Worm (Caenorhabditis elegans): ENCODE results near the gene dve-1.

dve-1 gene

ce11 chrX:389566-389965 lies 44.0 kb downstream of the dve-1 start:
- no peak for TF ChIP-seq madf-2 (tag; optimal IDR thresholded peaks at IDR 0.05)
- TF ChIP-seq Y22D7AL.16 (tag; optimal IDR thresholded peaks at IDR 0.05): no peak
- TF ChIP-seq gmeb-2 (tag; optimal IDR thresholded peaks at IDR 0.05): no peak
- no peak for TF ChIP-seq sox-2 (GFP tag; IDR thresholded peaks at IDR 0.05)
- no peak for TF ChIP-seq unc-86 (tag; optimal IDR thresholded peaks at IDR 0.05)
- no peak for TF ChIP-seq rnt-1 (tag; optimal IDR thresholded peaks at IDR 0.05)
- no peak for TF ChIP-seq ceh-9 (tag; optimal IDR thresholded peaks at IDR 0.05)
- TF ChIP-seq elt-4 (tag; optimal IDR thresholded peaks at IDR 0.05): no peak
- TF ChIP-seq tbx-7 (tag; optimal IDR thresholded peaks at IDR 0.05): no peak
- no peak for TF ChIP-seq fax-1 (tag; optimal IDR thresholded peaks at IDR 0.05)
- TF ChIP-seq hlh-8 (tag; optimal IDR thresholded peaks at IDR 0.05): no peak
- no peak for TF ChIP-seq odd-2 (tag; optimal IDR thresholded peaks at IDR 0.05)
- no peak for TF ChIP-seq ceh-18 (tag; optimal IDR thresholded peaks at IDR 0.05)

ce11 chrX:388728-389127 lies 44.9 kb downstream of the dve-1 start, which contains the start of gene ceh-93:
TSS of gene ceh-93 (minus strand) at chrX:388797.
- TF ChIP-seq hlh-13 (GFP tag; optimal IDR thresholded peaks at IDR 0.05) (no peak), nfya-1 (tag; optimal IDR thresholded peaks at IDR 0.05) (peak; percentile 90)

DNA sequence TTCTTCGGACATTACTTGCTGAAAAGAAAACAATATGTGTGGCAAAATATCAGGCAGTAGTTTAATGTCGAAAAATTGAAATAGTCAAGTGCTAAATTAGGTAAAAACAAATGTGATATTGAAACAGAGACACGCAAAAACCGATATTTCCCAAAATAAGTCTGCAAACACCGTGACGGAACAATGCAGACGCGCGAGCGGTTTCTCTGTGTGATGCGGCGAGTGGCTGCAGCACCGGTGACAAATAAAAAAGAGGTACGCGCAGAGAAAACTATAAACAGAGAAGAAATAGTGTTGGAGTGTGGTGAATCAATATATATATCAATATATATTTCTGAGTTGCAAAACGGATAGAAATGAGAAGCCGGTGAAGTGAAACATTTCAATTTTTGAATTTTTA lies 50.9 kb downstream of the dve-1 start, which contains the start of gene ife-2:
Gene ife-2, minus strand, starts transcription at position 18 of the 400 bp plus-strand sequence.
- TF ChIP-seq sdc-2 (tag; optimal IDR thresholded peaks at IDR 0.05): peak; percentile 36
- peak; percentile 26 for TF ChIP-seq ceh-31 (tag; optimal IDR thresholded peaks at IDR 0.05)
- peak; percentile 43 for TF ChIP-seq hlh-30 (tag; optimal IDR thresholded peaks at IDR 0.05; ENCODE audit: insufficient read depth)
- no peak for TF ChIP-seq pros-1 (tag; optimal IDR thresholded peaks at IDR 0.05)
- no peak for TF ChIP-seq pha-4 (tag; optimal IDR thresholded peaks at IDR 0.05)
- TF ChIP-seq ceh-48 (tag; optimal IDR thresholded peaks at IDR 0.05): peak; percentile 58
- no peak for TF ChIP-seq fax-1 (tag; optimal IDR thresholded peaks at IDR 0.05)
- peak; percentile 95 for TF ChIP-seq nfya-1 (tag; optimal IDR thresholded peaks at IDR 0.05)
- peak; percentile 41 for TF ChIP-seq tbx-2 (tag; optimal IDR thresholded peaks at IDR 0.05)

- TF ChIP-seq ceh-24 (tag; optimal IDR thresholded peaks at IDR 0.05) (no peak), ztf-16 (tag; optimal IDR thresholded peaks at IDR 0.05) (no peak), ceh-30 (tag; optimal IDR thresholded peaks at IDR 0.05) (no peak), ceh-2 (tag; optimal IDR thresholded peaks at IDR 0.05) (no peak), ceh-9 (tag; optimal IDR thresholded peaks at IDR 0.05) (no peak), pha-4 (tag; optimal IDR thresholded peaks at IDR 0.05) (no peak), ceh-34 (tag; optimal IDR thresholded peaks at IDR 0.05) (no peak)
Measured at ce11 chrX:381029-381428, 52.6 kb downstream of the dve-1 start.

DNA sequence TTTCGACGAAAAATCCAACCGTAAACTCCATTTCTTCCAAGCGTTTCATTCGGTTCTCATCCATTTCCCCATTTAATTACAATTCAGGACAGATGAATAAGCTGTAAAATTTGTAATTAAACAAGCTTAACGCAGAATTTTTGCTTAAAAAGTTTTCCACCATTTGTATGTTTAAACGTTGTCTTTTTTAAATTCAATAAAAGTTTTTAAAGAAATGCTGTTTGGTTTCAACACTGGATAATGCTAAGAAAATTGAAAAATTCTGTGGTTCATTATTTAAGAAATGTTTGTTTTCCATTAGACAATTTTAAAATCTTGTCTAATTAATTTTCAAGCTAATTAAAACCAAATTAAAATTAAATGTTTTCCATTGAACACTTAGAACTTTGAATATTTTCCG lies 53.1 kb downstream of the dve-1 start, which contains the start of gene R04A9.3:
Gene R04A9.3, minus strand, starts transcription at position 101 of the 400 bp plus-strand sequence.
- TF ChIP-seq pax-1 (tag; optimal IDR thresholded peaks at IDR 0.05) (no peak), ceh-48 (tag; optimal IDR thresholded peaks at IDR 0.05) (no peak), ceh-9 (tag; optimal IDR thresholded peaks at IDR 0.05) (no peak), sdc-2 (tag; optimal IDR thresholded peaks at IDR 0.05) (no peak), ceh-24 (tag; optimal IDR thresholded peaks at IDR 0.05) (no peak), ceh-14 (tag; optimal IDR thresholded peaks at IDR 0.05) (no peak), fax-1 (tag; optimal IDR thresholded peaks at IDR 0.05) (no peak), rnt-1 (tag; optimal IDR thresholded peaks at IDR 0.05) (no peak), fkh-6 (tag; optimal IDR thresholded peaks at IDR 0.05) (no peak), C08G9.2 (tag; optimal IDR thresholded peaks at IDR 0.05) (no peak), C38D4.7 (GFP tag; optimal IDR thresholded peaks at IDR 0.05) (no peak), ama-1 (optimal IDR thresholded peaks at IDR 0.05) (no peak), syd-9 (tag; optimal IDR thresholded peaks at IDR 0.05) (no peak), ceh-22 (tag; optimal IDR thresholded peaks at IDR 0.05) (no peak), che-1 (tag; optimal IDR thresholded peaks at IDR 0.05) (no peak), ahr-1 (tag; optimal IDR thresholded peaks at IDR 0.05) (no peak)
